Worm (Caenorhabditis elegans): ENCODE results near the gene R02D5.6.

DNA sequence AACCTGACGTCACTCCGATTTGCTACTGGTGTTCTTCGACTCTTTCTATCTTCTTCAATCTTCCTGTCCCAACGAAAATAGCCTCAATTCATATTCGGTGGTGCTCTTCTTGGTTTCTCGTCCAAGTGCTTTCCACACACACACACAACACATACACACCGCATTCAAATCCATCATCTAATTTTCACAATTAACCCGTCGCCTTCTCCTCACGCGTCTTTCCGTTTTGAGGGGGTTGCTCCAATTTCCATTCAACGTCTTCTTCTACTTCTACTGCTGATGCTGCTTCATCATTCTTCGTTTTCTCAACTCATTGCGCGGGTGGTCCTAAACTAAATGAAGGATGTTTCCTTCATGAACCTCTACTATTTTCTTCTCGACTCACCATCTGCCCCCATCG, 26.8 kb downstream of the R02D5.6 start:
- TF ChIP-seq nhr-25 (tag; optimal IDR thresholded peaks at IDR 0.05) (no peak), R02D3.7 (tag; optimal IDR thresholded peaks at IDR 0.05) (no peak), mab-5 (tag; optimal IDR thresholded peaks at IDR 0.05) (no peak), lin-39 (tag; optimal IDR thresholded peaks at IDR 0.05) (no peak), lsy-2 (tag; optimal IDR thresholded peaks at IDR 0.05) (no peak), unc-39 (tag; optimal IDR thresholded peaks at IDR 0.05) (no peak), F13H6.1 (tag; optimal IDR thresholded peaks at IDR 0.05) (no peak), ztf-1 (GFP tag; conservative IDR thresholded peaks at IDR 0.05) (no peak), unc-55 (GFP tag; optimal IDR thresholded peaks at IDR 0.05) (no peak)

Data from whole organism, L2 larva.